Fruit fly (Drosophila melanogaster): ENCODE data around the gene CG17327.

DNA sequence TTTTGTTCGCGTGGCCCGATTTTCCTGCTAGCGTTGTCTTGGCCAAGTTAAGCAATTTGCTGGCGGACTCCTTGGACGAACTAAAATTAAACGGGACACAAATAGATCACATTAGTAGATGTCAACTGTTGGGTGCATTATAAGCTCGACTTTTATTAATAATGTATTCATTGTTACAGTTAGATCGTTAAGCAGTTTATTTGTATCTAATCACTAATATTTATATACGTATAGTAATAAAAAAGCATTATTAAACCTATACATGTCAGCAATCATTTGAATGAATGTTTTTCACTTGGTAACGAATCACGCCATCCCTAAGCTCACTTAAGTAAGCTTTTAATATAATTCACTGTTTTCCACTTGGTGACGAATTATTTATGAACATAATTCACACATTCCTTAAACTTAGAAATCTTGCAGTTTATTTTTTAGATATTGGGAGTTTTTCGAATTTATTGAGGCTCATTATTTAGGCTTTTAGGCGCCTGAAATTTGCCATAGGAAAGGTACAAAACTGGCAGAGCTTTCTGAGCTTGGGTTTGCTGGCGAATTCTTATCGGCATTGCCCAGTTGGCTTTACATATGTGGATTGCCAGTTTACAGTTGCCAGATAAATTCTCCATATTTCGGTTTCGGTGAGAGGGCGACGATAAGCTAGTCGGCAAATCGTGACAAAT is 20.0 kb downstream of the CG17327 start, which contains the start of the genes CG7381 and CG7091:
- no peak for TF ChIP-seq Hr39 (GFP tag; optimal IDR thresholded peaks at IDR 0.05)
- no peak for TF ChIP-seq Blimp-1 (GFP tag; optimal IDR thresholded peaks at IDR 0.05)
- TF ChIP-seq CG11902 (GFP tag; optimal IDR thresholded peaks at IDR 0.05) = no peak
- TF ChIP-seq CG9139 (GFP tag; optimal IDR thresholded peaks at IDR 0.05) = no peak
- no peak for TF ChIP-seq CG11294 (GFP tag; IDR thresholded peaks at IDR 0.05)
- no peak for TF ChIP-seq Eip75B (GFP tag; optimal IDR thresholded peaks at IDR 0.05)
- TF ChIP-seq spab (GFP tag; optimal IDR thresholded peaks at IDR 0.05) = no peak
- no peak for TF ChIP-seq Hr38 (GFP tag; optimal IDR thresholded peaks at IDR 0.05)
- no peak for TF ChIP-seq CG6808 (GFP tag; optimal IDR thresholded peaks at IDR 0.05)
- TF ChIP-seq CG6276 (GFP tag; optimal IDR thresholded peaks at IDR 0.05) = no peak
- TF ChIP-seq net (GFP tag; optimal IDR thresholded peaks at IDR 0.05) = no peak
- TF ChIP-seq CG8119 (GFP tag; IDR thresholded peaks at IDR 0.05) = no peak
